Fruit fly (Drosophila melanogaster): Measurements from ENCODE around the gene CG16984.

dm6 chr3L:2629964-2630363 is 34.4 kb downstream of the CG16984 start, which contains the start of gene Pxn:
- TF ChIP-seq Dfd (GFP tag; optimal IDR thresholded peaks at IDR 0.05) (no peak), h (GFP tag; optimal IDR thresholded peaks at IDR 0.05) (no peak), dl (GFP tag; optimal IDR thresholded peaks at IDR 0.05; ENCODE audit: insufficient read depth in 1 of 2, partially characterized antibody in 2 of 2) (no peak), usp (GFP tag; optimal IDR thresholded peaks at IDR 0.05) (no peak), Myc (optimal IDR thresholded peaks at IDR 0.05) (no peak), psq (GFP tag; optimal IDR thresholded peaks at IDR 0.05) (no peak), N (GFP tag; optimal IDR thresholded peaks at IDR 0.05) (no peak), Rel (GFP tag; optimal IDR thresholded peaks at IDR 0.05) (no peak), Rel (tag; optimal IDR thresholded peaks at IDR 0.05) (no peak), dsf (GFP tag; optimal IDR thresholded peaks at IDR 0.05; ENCODE audit: borderline replicate concordance) (no peak), woc (GFP tag; optimal IDR thresholded peaks at IDR 0.05) (no peak), pan (optimal IDR thresholded peaks at IDR 0.05) (no peak), br (GFP tag; optimal IDR thresholded peaks at IDR 0.05) (no peak)

Measured in whole organism, wandering third instar larva.